Worm (Caenorhabditis elegans) whole organism, L2 larva: ENCODE results near the gene clec-85.
"Not testable (repeated sequence)": the region's sequence is repeated elsewhere in the genome, so short reads cannot be mapped to it uniquely, and the experiment has no call there.

Experiments used
- alr-1 ChIP-seq: fragments of 150-350 bp; optimal IDR thresholded peaks from 2 replicates; lab custom pipeline; 2014; ENCODE audit warnings: missing biosample characterization, missing genetic modification characterization
- aly-2 ChIP-seq: fragments of 150-350 bp; optimal IDR thresholded peaks from 2 replicates; lab custom pipeline; 2014; ENCODE audit warnings: missing biosample characterization, missing genetic modification characterization
- ceh-16 ChIP-seq: fragments of 150-350 bp; optimal IDR thresholded peaks from 2 replicates; lab custom pipeline; 2014; ENCODE audit warnings: missing biosample characterization, missing genetic modification characterization
- elt-1 ChIP-seq: fragments of 150-350 bp; optimal IDR thresholded peaks from 2 replicates; lab custom pipeline; 2014; ENCODE audit warnings: missing biosample characterization, missing genetic modification characterization
- lin-11 ChIP-seq: fragments of 150-350 bp; sonication (generic microtip); optimal IDR thresholded peaks from 2 replicates; lab custom pipeline; 2014; ENCODE audit warnings: missing biosample characterization, missing genetic modification characterization, inconsistent platforms, mixed read lengths
- mab-5 ChIP-seq: fragments of 150-350 bp; optimal IDR thresholded peaks from 2 replicates; lab custom pipeline; 2014; ENCODE audit warnings: missing biosample characterization, missing genetic modification characterization
- mbf-1 ChIP-seq: sonication (generic microtip); optimal IDR thresholded peaks from 2 replicates; lab custom pipeline; 2017; ENCODE audit warnings: missing biosample characterization, missing genetic modification characterization
- nhr-6 ChIP-seq: fragments of 150-350 bp; optimal IDR thresholded peaks from 2 replicates; lab custom pipeline; 2014; ENCODE audit warnings: missing biosample characterization, missing genetic modification characterization
- skn-1 ChIP-seq: sonication (generic microtip); optimal IDR thresholded peaks from 2 replicates; lab custom pipeline; 2017; ENCODE audit warnings: missing biosample characterization, missing genetic modification characterization
- sma-9 ChIP-seq, 2 experiments: fragments of 150-350 bp in 1 of 2; sonication (generic microtip) in 1 of 2; optimal IDR thresholded peaks; 2 replicates each; lab custom pipeline; 2014 to 2016; ENCODE audit warnings: missing genetic modification characterization in 2 of 2, mild to moderate bottlenecking in 1 of 2, missing biosample characterization in 1 of 2, missing compliant biosample characterization in 1 of 2, missing genetic modification reagents in 1 of 2, moderate library complexity in 1 of 2
- snpc-4 ChIP-seq: fragments of 150-350 bp; optimal IDR thresholded peaks from 2 replicates; lab custom pipeline; 2014; ENCODE audit warnings: missing biosample characterization, missing genetic modification characterization
- unc-55 ChIP-seq: fragments of 150-350 bp; sonication (generic microtip); optimal IDR thresholded peaks from 3 replicates; lab custom pipeline; 2014; ENCODE audit warnings: missing biosample characterization, missing genetic modification reagents, missing genetic modification characterization
- ztf-1 ChIP-seq: fragments of 200-800 bp; sonication (Bioruptor generic); conservative IDR thresholded peaks from 2 replicates; pipeline ENCODE4 v1.3.6; 2022; ENCODE audit warnings: missing genetic modification characterization, missing compliant biosample characterization
- ztf-11 ChIP-seq: sonication (generic microtip); optimal IDR thresholded peaks from 2 replicates; lab custom pipeline; 2017; ENCODE audit warnings: missing biosample characterization, missing genetic modification characterization

DNA sequence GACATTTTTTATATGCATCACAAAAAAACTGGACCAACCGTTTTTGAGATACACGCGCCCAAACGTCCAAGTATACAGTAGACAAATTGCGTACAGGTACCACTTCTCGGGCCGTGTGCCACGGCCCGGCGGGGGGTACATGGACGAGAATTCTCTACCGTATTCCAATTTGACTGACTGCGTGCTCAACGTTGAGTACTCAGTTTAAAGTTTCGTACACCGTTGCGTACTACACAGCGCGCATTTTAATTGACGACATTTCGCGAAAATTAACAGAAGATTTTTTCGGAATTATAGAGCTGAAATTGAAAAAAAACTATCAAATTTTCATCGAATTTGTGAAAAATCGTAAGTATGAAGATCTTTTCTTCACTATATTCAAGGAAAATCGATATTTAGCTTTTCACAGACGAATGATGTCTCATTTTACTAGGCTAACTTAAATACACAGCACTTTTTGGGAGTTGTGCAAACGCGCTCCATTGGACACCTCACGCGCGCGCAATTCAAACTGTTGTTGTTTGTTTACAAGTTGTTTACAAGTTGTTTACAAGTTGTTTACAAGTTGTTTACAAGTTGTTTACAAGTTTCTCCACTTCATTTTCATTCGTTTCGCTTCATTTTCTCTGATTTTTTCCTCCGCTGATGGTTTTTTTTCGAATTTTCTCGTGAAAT is 45.4 kb downstream of the clec-85 start:
- not testable (repeated sequence) for TF ChIP-seq skn-1; elt-1; alr-1 (tag; lab: Kevin White, UChicago); ceh-16 (tag; lab: Kevin White, UChicago); mbf-1 (tag; lab: Kevin White, UChicago); ztf-1 (GFP tag; lab: Robert Waterston, UW); sma-9 (GFP tag; optimal IDR thresholded peaks at IDR 0.05; lab: Kevin White, UChicago); sma-9 (tag; optimal IDR thresholded peaks at IDR 0.05; lab: Kevin White, UChicago); unc-55 (GFP tag; lab: Kevin White, UChicago); nhr-6 (tag; lab: Kevin White, UChicago); ztf-11 (tag; lab: Kevin White, UChicago); snpc-4 (tag; lab: Kevin White, UChicago); aly-2 (tag; lab: Kevin White, UChicago); lin-11 (tag; lab: Kevin White, UChicago); mab-5 (tag; lab: Kevin White, UChicago)
